Fruit fly (Drosophila melanogaster) whole organism, embryonic: ENCODE results near the gene Ucp4A.

ENCODE experiments used
- CG2199 ChIP-seq: fragments of 200-800 bp; sonication (Bioruptor generic); IDR thresholded peaks from 3 replicates; pipeline ENCODE4 v1.3.6; 2022; ENCODE audit warnings: missing biosample characterization, missing genetic modification characterization
- CG6854 ChIP-seq: fragments of 200-800 bp; sonication (Bioruptor generic); optimal IDR thresholded peaks from 3 replicates; lab custom pipeline; 2017; ENCODE audit warnings: missing biosample characterization, mild to moderate bottlenecking, missing genetic modification characterization
- Six4 ChIP-seq: fragments of 200-800 bp; sonication (Bioruptor generic); optimal IDR thresholded peaks from 2 replicates; lab custom pipeline; 2016; ENCODE audit warnings: missing biosample characterization, missing genetic modification characterization
- Sox100B ChIP-seq: fragments of 200-800 bp; sonication (Bioruptor generic); optimal IDR thresholded peaks from 3 replicates; lab custom pipeline; 2018; ENCODE audit warnings: missing biosample characterization, mild to moderate bottlenecking, missing genetic modification characterization
- TFAM ChIP-seq: fragments of 200-800 bp; sonication (Bioruptor generic); optimal IDR thresholded peaks from 2 replicates; lab custom pipeline; 2017; ENCODE audit warnings: missing biosample characterization, missing genetic modification characterization, inconsistent platforms
- fd96Cb ChIP-seq: fragments of 200-800 bp; sonication (Bioruptor generic); optimal IDR thresholded peaks from 2 replicates; lab custom pipeline; 2018; ENCODE audit warnings: missing biosample characterization, mild to moderate bottlenecking, missing genetic modification characterization, moderate library complexity
- lola ChIP-seq, 3 experiments: fragments of >200 bp in 2 of 3; fragments of 200-800 bp in 1 of 3; sonication (Bioruptor generic) in 1 of 3; optimal IDR thresholded peaks; 2 replicates each; lab custom pipeline; 2017 to 2019; ENCODE audit warnings: missing biosample characterization in 3 of 3, missing genetic modification characterization in 3 of 3, mild to moderate bottlenecking in 1 of 3, moderate library complexity in 1 of 3

DNA sequence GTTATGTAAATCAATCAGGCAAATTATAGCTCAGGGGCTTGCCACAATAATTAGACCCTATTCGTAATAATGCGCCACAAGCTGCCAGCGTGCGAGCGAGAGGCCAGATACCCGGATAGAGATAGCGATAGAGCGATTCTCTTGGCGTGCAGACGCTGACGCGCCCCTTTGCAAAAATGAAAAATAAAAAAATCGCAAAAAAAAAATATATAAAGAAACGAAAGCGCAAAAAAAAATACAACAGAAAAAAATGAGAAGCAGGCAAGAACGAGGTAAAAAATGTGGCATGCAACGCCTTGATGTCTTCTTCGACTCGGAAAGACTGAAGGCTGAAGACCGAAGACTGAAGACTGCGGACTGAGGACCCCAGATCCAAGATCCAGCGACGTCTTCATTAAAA, 38.4 kb upstream of the Ucp4A start:
- TF ChIP-seq TFAM (GFP tag; lab: Kevin White, UChicago): no peak
- no peak for TF ChIP-seq Six4 (GFP tag; lab: Kevin White, UChicago)
- TF ChIP-seq lola (GFP tag; optimal IDR thresholded peaks at IDR 0.05; lab: Kevin White, UChicago): no peak
- TF ChIP-seq fd96Cb: no peak
- TF ChIP-seq CG6854 (GFP tag; lab: Kevin White, UChicago): no peak
- no peak for TF ChIP-seq CG2199 (GFP tag; lab: Robert Waterston, UW)
- TF ChIP-seq Sox100B (GFP tag; lab: Kevin White, UChicago): no peak
